Worm (Caenorhabditis elegans) whole organism, L3 larva: ENCODE data around the gene itsn-1.
A peak's percentile ranks its signal among the peaks of the same experiment; 100 is the strongest.

Experiments used
- R02D3.7 ChIP-seq: fragments of 150-350 bp; optimal IDR thresholded peaks from 2 replicates; lab custom pipeline; 2014; ENCODE audit warnings: missing biosample characterization, missing genetic modification characterization
- ZK546.5 ChIP-seq: sonication (generic microtip); optimal IDR thresholded peaks from 2 replicates; lab custom pipeline; 2017; ENCODE audit warnings: missing biosample characterization, missing genetic modification characterization
- aly-2 ChIP-seq: fragments of 150-350 bp; optimal IDR thresholded peaks from 2 replicates; lab custom pipeline; 2014; ENCODE audit warnings: missing biosample characterization, missing genetic modification characterization
- ama-1 ChIP-seq: fragments of 150-350 bp; optimal IDR thresholded peaks from 2 replicates; lab custom pipeline; 2018
- ceh-28 ChIP-seq: fragments of 150-350 bp; optimal IDR thresholded peaks from 2 replicates; lab custom pipeline; 2014; ENCODE audit warnings: missing biosample characterization, missing genetic modification reagents, missing genetic modification characterization
- ceh-82 ChIP-seq: fragments of 150-350 bp; optimal IDR thresholded peaks from 2 replicates; lab custom pipeline; 2014; ENCODE audit warnings: missing biosample characterization, missing genetic modification characterization
- ceh-9 ChIP-seq: sonication (generic microtip); optimal IDR thresholded peaks from 2 replicates; lab custom pipeline; 2018; ENCODE audit warnings: missing biosample characterization, missing genetic modification characterization
- daf-12 ChIP-seq: fragments of 150-350 bp; optimal IDR thresholded peaks from 2 replicates; lab custom pipeline; 2014; ENCODE audit warnings: missing biosample characterization, missing genetic modification reagents, missing genetic modification characterization
- egl-27 ChIP-seq: sonication (generic microtip); optimal IDR thresholded peaks from 4 replicates; lab custom pipeline; 2017; ENCODE audit warnings: missing biosample characterization, missing genetic modification reagents, missing genetic modification characterization
- egl-5 ChIP-seq: fragments of 150-350 bp; optimal IDR thresholded peaks from 2 replicates; lab custom pipeline; 2017; ENCODE audit warnings: missing biosample characterization, missing genetic modification reagents, missing genetic modification characterization, inconsistent platforms
- elt-1 ChIP-seq: fragments of 150-350 bp; optimal IDR thresholded peaks from 2 replicates; lab custom pipeline; 2014; ENCODE audit warnings: missing biosample characterization, missing genetic modification characterization
- elt-2 ChIP-seq: sonication (generic microtip); optimal IDR thresholded peaks from 2 replicates; lab custom pipeline; 2016; ENCODE audit warnings: missing genetic modification reagents, mild to moderate bottlenecking, missing genetic modification characterization, missing compliant biosample characterization
- elt-3 ChIP-seq, 3 experiments: fragments of 150-350 bp in 1 of 3; sonication (generic microtip) in 2 of 3; optimal IDR thresholded peaks; 2 replicates in 2 of 3; 4 replicates in 1 of 3; lab custom pipeline; 2014 to 2017; ENCODE audit warnings: missing biosample characterization in 3 of 3, missing genetic modification characterization in 3 of 3
- eor-1 ChIP-seq, 2 experiments: fragments of 150-350 bp; optimal IDR thresholded peaks; 2 replicates each; lab custom pipeline; 2014 to 2018; ENCODE audit warnings: missing biosample characterization in 2 of 2, missing genetic modification characterization in 2 of 2
- fkh-10 ChIP-seq: sonication (generic microtip); optimal IDR thresholded peaks from 2 replicates; lab custom pipeline; 2017; ENCODE audit warnings: missing biosample characterization, missing genetic modification reagents, missing genetic modification characterization
- fkh-2 ChIP-seq: fragments of 150-350 bp; optimal IDR thresholded peaks from 2 replicates; lab custom pipeline; 2014; ENCODE audit warnings: missing biosample characterization, missing genetic modification reagents, missing genetic modification characterization
- fos-1 ChIP-seq: fragments of 150-350 bp; optimal IDR thresholded peaks from 2 replicates; lab custom pipeline; 2014; ENCODE audit warnings: missing biosample characterization, missing genetic modification characterization
- hmg-11 ChIP-seq: sonication (generic microtip); optimal IDR thresholded peaks from 2 replicates; lab custom pipeline; 2016; ENCODE audit warnings: missing genetic modification characterization, missing compliant biosample characterization
- jun-1 ChIP-seq: fragments of 150-350 bp; optimal IDR thresholded peaks from 2 replicates; lab custom pipeline; 2014; ENCODE audit warnings: missing biosample characterization, missing genetic modification reagents, missing genetic modification characterization
- lin-15B ChIP-seq: fragments of 150-350 bp; optimal IDR thresholded peaks from 2 replicates; lab custom pipeline; 2014; ENCODE audit warnings: missing biosample characterization, missing genetic modification characterization
- lin-39 ChIP-seq: fragments of 150-350 bp; optimal IDR thresholded peaks from 2 replicates; lab custom pipeline; 2018; ENCODE audit warnings: missing biosample characterization, missing genetic modification reagents, missing genetic modification characterization
- lsy-12 ChIP-seq: sonication (generic microtip); optimal IDR thresholded peaks from 2 replicates; lab custom pipeline; 2016; ENCODE audit warnings: mild to moderate bottlenecking, missing genetic modification characterization, missing compliant biosample characterization
- mml-1 ChIP-seq: fragments of 150-350 bp; sonication (generic microtip); optimal IDR thresholded peaks from 3 replicates; lab custom pipeline; 2014; ENCODE audit warnings: missing biosample characterization, missing genetic modification characterization
- nfya-1 ChIP-seq: sonication (generic microtip); optimal IDR thresholded peaks from 2 replicates; lab custom pipeline; 2017; ENCODE audit warnings: missing genetic modification characterization, mild to moderate bottlenecking, missing compliant biosample characterization, antibody characterized with exemption, moderate library complexity; ENCODE audit not compliant: insufficient read depth
- nhr-11 ChIP-seq: fragments of 150-350 bp; optimal IDR thresholded peaks from 2 replicates; lab custom pipeline; 2014; ENCODE audit warnings: missing biosample characterization, missing genetic modification characterization
- nhr-12 ChIP-seq: fragments of 150-350 bp; optimal IDR thresholded peaks from 2 replicates; lab custom pipeline; 2014; ENCODE audit warnings: missing biosample characterization, missing genetic modification characterization
- nhr-23 ChIP-seq: fragments of 150-350 bp; optimal IDR thresholded peaks from 2 replicates; lab custom pipeline; 2014; ENCODE audit warnings: missing biosample characterization, missing genetic modification reagents, missing genetic modification characterization
- nhr-25 ChIP-seq: sonication (generic microtip); optimal IDR thresholded peaks from 2 replicates; lab custom pipeline; 2017; ENCODE audit warnings: missing biosample characterization, missing genetic modification characterization
- nhr-43 ChIP-seq: sonication (generic microtip); optimal IDR thresholded peaks from 2 replicates; lab custom pipeline; 2016; ENCODE audit warnings: mild to moderate bottlenecking, missing genetic modification characterization, missing compliant biosample characterization; ENCODE audit not compliant: poor library complexity, severe bottlenecking
- nhr-67 ChIP-seq: fragments of 150-350 bp; optimal IDR thresholded peaks from 2 replicates; lab custom pipeline; 2014; ENCODE audit warnings: missing biosample characterization, missing genetic modification characterization
- pha-4 ChIP-seq: fragments of 150-350 bp; optimal IDR thresholded peaks from 2 replicates; lab custom pipeline; 2014; ENCODE audit warnings: missing biosample characterization, missing genetic modification reagents, missing genetic modification characterization
- pqm-1 ChIP-seq: fragments of 150-350 bp; optimal IDR thresholded peaks from 2 replicates; lab custom pipeline; 2017; ENCODE audit warnings: missing biosample characterization, missing genetic modification characterization, inconsistent platforms
- sea-2 ChIP-seq: fragments of 150-350 bp; sonication (generic microtip); optimal IDR thresholded peaks from 4 replicates; lab custom pipeline; 2014; ENCODE audit warnings: missing biosample characterization, missing genetic modification reagents, missing genetic modification characterization
- snpc-4 ChIP-seq: fragments of 150-350 bp; optimal IDR thresholded peaks from 2 replicates; lab custom pipeline; 2014; ENCODE audit warnings: missing biosample characterization, missing genetic modification characterization
- unc-39 ChIP-seq: sonication (generic microtip); optimal IDR thresholded peaks from 4 replicates; lab custom pipeline; 2017; ENCODE audit warnings: missing biosample characterization, missing genetic modification characterization
- zag-1 ChIP-seq: fragments of 150-350 bp; optimal IDR thresholded peaks from 2 replicates; lab custom pipeline; 2014; ENCODE audit warnings: missing biosample characterization, missing genetic modification characterization
- ztf-11 ChIP-seq: fragments of 150-350 bp; optimal IDR thresholded peaks from 2 replicates; lab custom pipeline; 2014; ENCODE audit warnings: missing biosample characterization, missing genetic modification characterization
- ztf-4 ChIP-seq: fragments of 150-350 bp; optimal IDR thresholded peaks from 2 replicates; lab custom pipeline; 2014; ENCODE audit warnings: missing biosample characterization, missing genetic modification characterization

The itsn-1 gene

ce11 chrIV:17087384-17088099 lies 31.9 kb upstream of the itsn-1 start, which contains the start of the genes snx-13 and snr-1:
snx-13 (minus strand) TSS chrIV:17087438.
snr-1 (plus strand) TSS chrIV:17088049.
- peak; percentile 77 for TF ChIP-seq nfya-1
- TF ChIP-seq nhr-23 (tag; lab: Kevin White, UChicago), result peak; percentile 73
- TF ChIP-seq pha-4 (tag; lab: Kevin White, UChicago), result peak; percentile 85
- TF ChIP-seq lsy-12 (tag; lab: Kevin White, UChicago), result peak; percentile 56
- TF ChIP-seq ZK546.5 (tag; lab: Kevin White, UChicago), result no peak
- TF ChIP-seq egl-5, result no peak
- TF ChIP-seq ceh-28 (tag; lab: Kevin White, UChicago), result peak; percentile 22
- no peak for TF ChIP-seq egl-27
- peak; percentile 91 for TF ChIP-seq lin-15B (tag; lab: Kevin White, UChicago)
- TF ChIP-seq nhr-25 (tag; lab: Kevin White, UChicago), result peak; percentile 41
- TF ChIP-seq elt-2 (tag; lab: Kevin White, UChicago), result peak; percentile 52
- no peak for TF ChIP-seq ceh-82 (tag; lab: Kevin White, UChicago)
- TF ChIP-seq hmg-11 (tag; lab: Kevin White, UChicago), result peak; percentile 82
- TF ChIP-seq R02D3.7, result peak; percentile 29
- no peak for TF ChIP-seq mml-1 (tag; lab: Kevin White, UChicago)
- TF ChIP-seq snpc-4 (tag; lab: Kevin White, UChicago), result peak; percentile 43
- TF ChIP-seq pqm-1, result peak; percentile 1
- no peak for TF ChIP-seq aly-2
- peak; percentile 19 for TF ChIP-seq fkh-10 (GFP tag; lab: Kevin White, UChicago)
- TF ChIP-seq lin-39, result peak; percentile 55
- no peak for TF ChIP-seq elt-1 (tag; lab: Kevin White, UChicago)
- no peak for TF ChIP-seq ztf-4 (tag; lab: Kevin White, UChicago)

- peak; percentile 3 for TF ChIP-seq pha-4 (tag; lab: Kevin White, UChicago)
- TF ChIP-seq ama-1, result peak; percentile 13
- TF ChIP-seq nhr-11 (tag; lab: Kevin White, UChicago), result no peak
- TF ChIP-seq elt-2 (tag; lab: Kevin White, UChicago), result peak; percentile 7
- no peak for TF ChIP-seq lsy-12 (tag; lab: Kevin White, UChicago)
- peak; percentile 4 for TF ChIP-seq nhr-43
These were observed 30.6 kb upstream of the itsn-1 start, which contains the start of gene Y116A8C.43 for ce11 chrIV:17088849-17089248. Y116A8C.43 (plus strand) TSS chrIV:17088851.

ce11 chrIV:17093701-17094100 lies 25.8 kb upstream of the itsn-1 start, which contains the start of gene Y116A8C.29:
Y116A8C.29 (plus strand) TSS chrIV:17094028.
- TF ChIP-seq sea-2 (GFP tag; lab: Kevin White, UChicago) (no peak), pha-4 (tag; lab: Kevin White, UChicago) (peak; percentile 91)
- TF ChIP-seq, all 47 proteins: peak for 1

- TF ChIP-seq ztf-4 (tag; lab: Kevin White, UChicago), result no peak
- TF ChIP-seq zag-1, result no peak
- no peak for TF ChIP-seq nhr-23 (tag; lab: Kevin White, UChicago)
- TF ChIP-seq mml-1 (tag; lab: Kevin White, UChicago), result no peak
- no peak for TF ChIP-seq egl-5
- no peak for TF ChIP-seq pha-4 (tag; lab: Kevin White, UChicago)
- no peak for TF ChIP-seq pqm-1
- no peak for TF ChIP-seq jun-1 (tag; lab: Kevin White, UChicago)
- TF ChIP-seq nhr-25 (tag; lab: Kevin White, UChicago), result no peak
- no peak for TF ChIP-seq daf-12 (tag; lab: Kevin White, UChicago)
- no peak for TF ChIP-seq nhr-43
- TF ChIP-seq lin-15B (tag; lab: Kevin White, UChicago), result no peak
- TF ChIP-seq egl-27, result no peak
- TF ChIP-seq nhr-67 (tag; lab: Kevin White, UChicago), result no peak
- no peak for TF ChIP-seq aly-2
- TF ChIP-seq lin-39, result no peak
- no peak for TF ChIP-seq fos-1 (tag; lab: Kevin White, UChicago)
- no peak for TF ChIP-seq snpc-4 (tag; lab: Kevin White, UChicago)
- no peak for TF ChIP-seq elt-2 (tag; lab: Kevin White, UChicago)
- TF ChIP-seq fkh-2, result no peak
These were observed 23.3 kb upstream of the itsn-1 start, which contains the start of gene Y116A8C.27 for ce11 chrIV:17096168-17096567. Y116A8C.27 (minus strand) TSS chrIV:17096268.

ce11 chrIV:17099113-17099512 lies 20.4 kb upstream of the itsn-1 start:
- TF ChIP-seq eor-1 (tag; optimal IDR thresholded peaks at IDR 0.05; lab: Kevin White, UChicago), result no peak
- TF ChIP-seq daf-12 (tag; lab: Kevin White, UChicago), result no peak
- TF ChIP-seq elt-3 (tag; optimal IDR thresholded peaks at IDR 0.05; lab: Kevin White, UChicago), result no peak
- no peak for TF ChIP-seq elt-2 (tag; lab: Kevin White, UChicago)
- no peak for TF ChIP-seq fkh-10 (GFP tag; lab: Kevin White, UChicago)
- no peak for TF ChIP-seq ztf-11 (tag; lab: Kevin White, UChicago)
- no peak for TF ChIP-seq nhr-12
- TF ChIP-seq pha-4 (tag; lab: Kevin White, UChicago), result no peak
- no peak for TF ChIP-seq nhr-23 (tag; lab: Kevin White, UChicago)
- no peak for TF ChIP-seq unc-39 (tag; lab: Kevin White, UChicago)
- no peak for TF ChIP-seq ceh-9 (tag; lab: Kevin White, UChicago)
